Worm (Caenorhabditis elegans) whole organism, late embryonic: ENCODE data around the gene F08F8.7.

Source experiments
- C08G9.2 ChIP-seq: sonication (generic microtip); optimal IDR thresholded peaks from 2 replicates; lab custom pipeline; 2016; ENCODE audit warnings: mild to moderate bottlenecking, missing genetic modification characterization, moderate library complexity, missing compliant biosample characterization
- C38D4.7 ChIP-seq: fragments of 200-800 bp; sonication (Bioruptor generic); optimal IDR thresholded peaks from 2 replicates; lab custom pipeline; 2018; ENCODE audit warnings: mild to moderate bottlenecking, missing genetic modification characterization, moderate library complexity, missing compliant biosample characterization
- ahr-1 ChIP-seq: sonication (generic microtip); optimal IDR thresholded peaks from 2 replicates; lab custom pipeline; 2016; ENCODE audit warnings: missing genetic modification characterization, missing compliant biosample characterization
- ama-1 ChIP-seq: fragments of 150-350 bp; optimal IDR thresholded peaks from 2 replicates; lab custom pipeline; 2014
- che-1 ChIP-seq: sonication (generic microtip); optimal IDR thresholded peaks from 2 replicates; lab custom pipeline; 2016; ENCODE audit warnings: mild to moderate bottlenecking, missing genetic modification characterization, missing compliant biosample characterization
- lin-11 ChIP-seq: fragments of 200-800 bp; sonication (Bioruptor generic); optimal IDR thresholded peaks from 2 replicates; lab custom pipeline; 2018; ENCODE audit warnings: mild to moderate bottlenecking, missing genetic modification characterization, missing compliant biosample characterization
- nfya-1 ChIP-seq: sonication (generic microtip); optimal IDR thresholded peaks from 2 replicates; lab custom pipeline; 2017; ENCODE audit warnings: missing genetic modification characterization, mild to moderate bottlenecking, missing compliant biosample characterization, antibody characterized with exemption, moderate library complexity
- pag-3 ChIP-seq: sonication (generic microtip); optimal IDR thresholded peaks from 2 replicates; lab custom pipeline; 2016; ENCODE audit warnings: missing compliant biosample characterization, missing genetic modification characterization, borderline replicate concordance
- pax-1 ChIP-seq: fragments of 150-350 bp; optimal IDR thresholded peaks from 2 replicates; lab custom pipeline; 2014; ENCODE audit warnings: missing biosample characterization, missing genetic modification characterization
- pha-2 ChIP-seq: sonication (generic microtip); optimal IDR thresholded peaks from 2 replicates; lab custom pipeline; 2017; ENCODE audit warnings: mild to moderate bottlenecking, missing genetic modification characterization, missing compliant biosample characterization
- ref-2 ChIP-seq: sonication (generic microtip); optimal IDR thresholded peaks from 2 replicates; lab custom pipeline; 2016; ENCODE audit warnings: missing genetic modification characterization, missing compliant biosample characterization
- sox-4 ChIP-seq: sonication (generic microtip); optimal IDR thresholded peaks from 2 replicates; lab custom pipeline; 2017; ENCODE audit warnings: mild to moderate bottlenecking, missing genetic modification characterization, inconsistent platforms, missing compliant biosample characterization

DNA sequence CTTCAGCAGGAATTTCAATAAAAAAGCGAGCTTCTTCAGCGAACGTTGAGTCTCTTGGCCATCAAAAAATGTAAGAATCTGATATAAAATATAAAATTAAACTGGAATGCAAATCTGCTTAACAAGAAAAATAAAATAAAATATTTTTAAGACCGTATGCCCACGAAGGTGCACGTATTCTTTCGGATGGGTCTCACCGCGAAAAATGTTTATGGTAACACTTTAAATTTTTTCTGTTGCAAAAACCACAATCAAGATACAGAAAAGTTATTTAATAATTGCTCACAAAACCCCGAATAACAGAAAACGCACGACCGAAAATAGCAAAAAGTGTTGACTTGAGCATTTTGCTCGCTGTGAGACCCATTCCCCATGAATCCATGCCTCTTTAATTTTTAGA lies 7.8 kb downstream of the F08F8.7 start:
- TF ChIP-seq ama-1 (lab: Kevin White, UChicago) (no peak), che-1 (tag; lab: Kevin White, UChicago) (no peak), pha-2 (tag; lab: Kevin White, UChicago) (no peak), C38D4.7 (no peak), C08G9.2 (tag; lab: Kevin White, UChicago) (no peak), nfya-1 (no peak), ahr-1 (tag; lab: Kevin White, UChicago) (no peak), ref-2 (no peak), sox-4 (no peak), lin-11 (no peak), pag-3 (no peak), pax-1 (tag; lab: Kevin White, UChicago) (no peak)
